Worm (Caenorhabditis elegans) whole organism, L1 larva: Measurements from ENCODE around the gene F41E6.7.

Source experiments
- ama-1 ChIP-seq: fragments of 150-350 bp; optimal IDR thresholded peaks from 2 replicates; lab custom pipeline; 2014
- ets-5 ChIP-seq: fragments of 200-800 bp; sonication (Bioruptor generic); IDR thresholded peaks from 2 replicates; pipeline ENCODE4 v1.3.6; 2022; ENCODE audit warnings: missing genetic modification characterization, missing compliant biosample characterization
- skn-1 ChIP-seq: fragments of 150-350 bp; optimal IDR thresholded peaks from 2 replicates; lab custom pipeline; 2014; ENCODE audit warnings: missing biosample characterization, missing genetic modification characterization
- sox-4 ChIP-seq: sonication (generic microtip); optimal IDR thresholded peaks from 2 replicates; lab custom pipeline; 2016; ENCODE audit warnings: missing genetic modification characterization, missing compliant biosample characterization

- TF ChIP-seq sox-4 (tag; lab: Kevin White, UChicago) (no peak), ets-5 (GFP tag; lab: Robert Waterston, UW) (no peak), skn-1 (tag; lab: Kevin White, UChicago) (no peak), ama-1 (lab: Kevin White, UChicago) (no peak)
These were observed 34.0 kb downstream of the F41E6.7 start, which contains the start of gene F25G6.8 for ce11 chrV:8565075-8565474.
